In genomic region chrV:4632808-4633207, ce11 we compare ENCODE assay signal across 4 worm cellular contexts.
TF ChIP-seq lines count a peak whose summit lies in the region.

No protein-coding gene starts in this region.

TF ChIP-seq in whole organism, L4 larva, 104 proteins besides CTCF, POLR2A, EP300 and RAD21 (continues in another document):
- TF ChIP-seq T26A8.4 (GFP tag; IDR thresholded peaks at IDR 0.05; lab: Robert Waterston, UW) (0 out of 2 replicates have a peak, but pooled peaks have one; percentile 22), F26F4.8 (GFP tag; conservative IDR thresholded peaks at IDR 0.05; lab: Robert Waterston, UW) (peak; percentile 90; the same call in 1 of the 2 replicates), mdt-29 (GFP tag; IDR thresholded peaks at IDR 0.05; lab: Robert Waterston, UW) (0 out of 2 replicates have a peak, but pooled peaks have one; percentile 28), egl-43 (GFP tag; IDR thresholded peaks at IDR 0.05; lab: Robert Waterston, UW) (peak; percentile 95), ceh-44 (GFP tag; IDR thresholded peaks at IDR 0.05; lab: Robert Waterston, UW) (peak; percentile 78), zfp-3 (GFP tag; conservative IDR thresholded peaks at IDR 0.05; lab: Robert Waterston, UW) (0 out of 2 replicates have a peak, but pooled peaks have one; percentile 21), dmd-9 (GFP tag; IDR thresholded peaks at IDR 0.05; lab: Robert Waterston, UW) (0 out of 2 replicates have a peak, but pooled peaks have one; percentile 5), vab-7 (GFP tag; IDR thresholded peaks at IDR 0.05; lab: Robert Waterston, UW) (peak; percentile 79), snpc-1.2 (GFP tag; IDR thresholded peaks at IDR 0.05; lab: Robert Waterston, UW) (peak; percentile 82), madf-9 (GFP tag; conservative IDR thresholded peaks at IDR 0.05; lab: Robert Waterston, UW) (peak; percentile 58; the same call in 1 of the 2 replicates), arid-1 (GFP tag; conservative IDR thresholded peaks at IDR 0.05; lab: Robert Waterston, UW) (peak; percentile 70), Y48G9A.11 (GFP tag; IDR thresholded peaks at IDR 0.05; lab: Robert Waterston, UW) (peak; percentile 54), Y105C5A.15 (GFP tag; IDR thresholded peaks at IDR 0.05; lab: Robert Waterston, UW) (peak; percentile 83; the same call in 1 of the 2 replicates), ZK337.2 (GFP tag; IDR thresholded peaks at IDR 0.05; lab: Robert Waterston, UW) (peak; percentile 64; the same call in 1 of the 2 replicates), nhr-41 (GFP tag; IDR thresholded peaks at IDR 0.05; lab: Robert Waterston, UW) (peak; percentile 64; the same call in 1 of the 2 replicates), daf-8 (GFP tag; IDR thresholded peaks at IDR 0.05; lab: Robert Waterston, UW) (0 out of 2 replicates have a peak, but pooled peaks have one; percentile 29), lin-38 (GFP tag; IDR thresholded peaks at IDR 0.05; lab: Robert Waterston, UW) (peak; percentile 77), saeg-2 (GFP tag; IDR thresholded peaks at IDR 0.05; lab: Robert Waterston, UW) (peak; percentile 55; the same call in 1 of the 2 replicates), D1046.2 (GFP tag; IDR thresholded peaks at IDR 0.05; lab: Robert Waterston, UW) (0 out of 2 replicates have a peak, but pooled peaks have one; percentile 29)

TF ChIP-seq in whole organism, early embryonic, 17 proteins besides CTCF, POLR2A, EP300 and RAD21:
- 0 out of 2 replicates have a peak, but pooled peaks have one; percentile 49 for TF ChIP-seq scrt-1 (GFP tag; IDR thresholded peaks at IDR 0.05; lab: Robert Waterston, UW)

TF ChIP-seq in whole organism, midembryonic, 9 proteins besides CTCF, POLR2A, EP300 and RAD21:
- TF ChIP-seq tab-1 (GFP tag; IDR thresholded peaks at IDR 0.05; lab: Robert Waterston, UW), result peak; percentile 58; the same call in 1 of the 2 replicates

TF ChIP-seq in whole organism, young adult, 124 proteins besides CTCF, POLR2A, EP300 and RAD21:
- peak; percentile 69 for TF ChIP-seq madf-6 (GFP tag; IDR thresholded peaks at IDR 0.05; lab: Robert Waterston, UW)
- peak; percentile 43 for TF ChIP-seq F33H1.4 (GFP tag; IDR thresholded peaks at IDR 0.05; lab: Robert Waterston, UW)
- TF ChIP-seq madf-3 (GFP tag; IDR thresholded peaks at IDR 0.05; lab: Robert Waterston, UW), result 0 out of 2 replicates have a peak, but pooled peaks have one; percentile 53
- 0 out of 2 replicates have a peak, but pooled peaks have one; percentile 81 for TF ChIP-seq ceh-58 (GFP tag; IDR thresholded peaks at IDR 0.05; lab: Robert Waterston, UW)
- TF ChIP-seq hsf-1 (GFP tag; IDR thresholded peaks at IDR 0.05; lab: Robert Waterston, UW), result peak; percentile 66; the same call in 1 of the 2 replicates
- peak; percentile 33 for TF ChIP-seq B0261.1 (tag; optimal IDR thresholded peaks at IDR 0.05; lab: Kevin White, UChicago)
- 0 out of 2 replicates have a peak, but pooled peaks have one; percentile 27 for TF ChIP-seq cebp-1 (GFP tag; IDR thresholded peaks at IDR 0.05; lab: Robert Waterston, UW)
- peak; percentile 21 for TF ChIP-seq cebp-1 (tag; optimal IDR thresholded peaks at IDR 0.05; lab: Kevin White, UChicago)
- TF ChIP-seq lin-26 (GFP tag; IDR thresholded peaks at IDR 0.05; lab: Robert Waterston, UW), result peak; percentile 98
- TF ChIP-seq egrh-3 (GFP tag; IDR thresholded peaks at IDR 0.05; lab: Robert Waterston, UW), result peak; percentile 39; the same call in 1 of the 2 replicates
- TF ChIP-seq dox-1 (GFP tag; IDR thresholded peaks at IDR 0.05; lab: Robert Waterston, UW), result peak; percentile 83
- peak; percentile 15 for TF ChIP-seq die-1 (tag; optimal IDR thresholded peaks at IDR 0.05; lab: Kevin White, UChicago)
- TF ChIP-seq rpc-1 (optimal IDR thresholded peaks at IDR 0.05; lab: Kevin White, UChicago), result peak; percentile 23
- peak; percentile 56 for TF ChIP-seq rpc-1 (tag; optimal IDR thresholded peaks at IDR 0.05; lab: Kevin White, UChicago)
- TF ChIP-seq ekl-4 (GFP tag; IDR thresholded peaks at IDR 0.05; lab: Robert Waterston, UW), result peak; percentile 82
- TF ChIP-seq rcor-1 (GFP tag; IDR thresholded peaks at IDR 0.05; lab: Robert Waterston, UW), result peak; percentile 51; the same call in 1 of the 2 replicates
- peak; percentile 48 for TF ChIP-seq mcd-1 (GFP tag; IDR thresholded peaks at IDR 0.05; lab: Robert Waterston, UW)
- TF ChIP-seq nhr-120 (GFP tag; IDR thresholded peaks at IDR 0.05; lab: Robert Waterston, UW), result 0 out of 2 replicates have a peak, but pooled peaks have one; percentile 84
- TF ChIP-seq D2030.7 (GFP tag; IDR thresholded peaks at IDR 0.05; lab: Robert Waterston, UW), result peak; percentile 81
- TF ChIP-seq pbrm-1 (GFP tag; IDR thresholded peaks at IDR 0.05; lab: Robert Waterston, UW), result peak; percentile 55; the same call in 1 of the 2 replicates
- TF ChIP-seq Y53G8AR.9 (GFP tag; conservative IDR thresholded peaks at IDR 0.05; lab: Robert Waterston, UW), result peak; percentile 64
- peak; percentile 26; the same call in 1 of the 2 replicates for TF ChIP-seq C17E4.6 (GFP tag; IDR thresholded peaks at IDR 0.05; lab: Robert Waterston, UW)
- peak; percentile 68 for TF ChIP-seq nfyb-1 (GFP tag; IDR thresholded peaks at IDR 0.05; lab: Robert Waterston, UW)
- TF ChIP-seq bed-1 (GFP tag; IDR thresholded peaks at IDR 0.05; lab: Robert Waterston, UW), result peak; percentile 88; the same call in 1 of the 2 replicates
- TF ChIP-seq hmg-20 (GFP tag; IDR thresholded peaks at IDR 0.05; lab: Robert Waterston, UW), result peak; percentile 36; the same call in 1 of the 2 replicates
- peak; percentile 57 for TF ChIP-seq hmg-1.2 (GFP tag; IDR thresholded peaks at IDR 0.05; lab: Robert Waterston, UW)
- 0 out of 2 replicates have a peak, but pooled peaks have one; percentile 65 for TF ChIP-seq ztf-28 (GFP tag; IDR thresholded peaks at IDR 0.05; lab: Robert Waterston, UW)
- TF ChIP-seq egl-44 (GFP tag; IDR thresholded peaks at IDR 0.05; lab: Robert Waterston, UW), result peak; percentile 92
- peak; percentile 43; the same call in 1 of the 2 replicates for TF ChIP-seq Y95B8A.8 (GFP tag; IDR thresholded peaks at IDR 0.05; lab: Robert Waterston, UW)
- TF ChIP-seq ztf-25 (GFP tag; IDR thresholded peaks at IDR 0.05; lab: Robert Waterston, UW), result peak; percentile 85; the same call in 1 of the 2 replicates
- peak; percentile 78; the same call in 1 of the 2 replicates for TF ChIP-seq cebp-2 (GFP tag; IDR thresholded peaks at IDR 0.05; lab: Robert Waterston, UW)
- peak; percentile 71 for TF ChIP-seq attf-6 (GFP tag; IDR thresholded peaks at IDR 0.05; lab: Robert Waterston, UW)
- TF ChIP-seq nhr-90 (tag; optimal IDR thresholded peaks at IDR 0.05; lab: Kevin White, UChicago), result peak; percentile 1
- 0 out of 2 replicates have a peak, but pooled peaks have one; percentile 46 for TF ChIP-seq ceh-40 (GFP tag; IDR thresholded peaks at IDR 0.05; lab: Robert Waterston, UW)
- TF ChIP-seq Y79H2A.3 (GFP tag; conservative IDR thresholded peaks at IDR 0.05; lab: Robert Waterston, UW), result peak; percentile 26; the same call in 1 of the 2 replicates
- peak; percentile 72; the same call in 1 of the 2 replicates for TF ChIP-seq aptf-3 (GFP tag; IDR thresholded peaks at IDR 0.05; lab: Robert Waterston, UW)
- TF ChIP-seq tbp1 (GFP tag; optimal IDR thresholded peaks at IDR 0.05; lab: Kevin White, UChicago), result peak; percentile 78
